Worm (Caenorhabditis elegans): ENCODE results near the gene T05A7.13.

Gene T05A7.13

DNA sequence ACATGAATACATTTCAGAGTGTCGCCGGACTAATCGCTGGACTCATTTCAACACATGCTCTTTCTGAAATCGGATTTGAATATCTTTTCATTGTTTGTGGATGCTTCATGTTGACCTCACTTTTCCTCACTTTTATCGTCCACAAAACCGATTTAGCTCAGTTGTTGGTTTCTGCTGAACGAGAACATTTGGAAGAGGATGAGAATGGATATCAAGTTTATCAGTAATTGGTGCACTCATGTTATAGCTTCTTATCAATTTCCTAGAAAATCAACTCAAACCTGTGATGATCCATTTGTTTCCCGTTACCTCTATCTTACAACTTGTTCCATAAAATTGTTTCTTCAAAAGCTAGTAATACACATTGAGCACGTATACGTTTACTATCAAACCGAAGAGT lies 34.9 kb upstream of the T05A7.13 start (continued):
- peak; percentile 52 for TF ChIP-seq xnd-1 (tag; optimal IDR thresholded peaks at IDR 0.05)
- no peak for TF ChIP-seq snpc-3.4 (tag; optimal IDR thresholded peaks at IDR 0.05)
- no peak for TF ChIP-seq ztf-3 (GFP tag; optimal IDR thresholded peaks at IDR 0.05)
- TF ChIP-seq ztf-22 (GFP tag; optimal IDR thresholded peaks at IDR 0.05), result no peak
- TF ChIP-seq ztf-18 (tag; optimal IDR thresholded peaks at IDR 0.05), result no peak
- no peak for TF ChIP-seq gei-17 (GFP tag; optimal IDR thresholded peaks at IDR 0.05)
- TF ChIP-seq aptf-3 (GFP tag; IDR thresholded peaks at IDR 0.05), result no peak
- no peak for TF ChIP-seq pha-4 (tag; optimal IDR thresholded peaks at IDR 0.05)
- no peak for TF ChIP-seq unc-130 (GFP tag; optimal IDR thresholded peaks at IDR 0.05)
- 0 out of 2 replicates have a peak, but pooled peaks have one; percentile 61 for TF ChIP-seq Y53G8AR.9 (GFP tag; conservative IDR thresholded peaks at IDR 0.05)
- TF ChIP-seq D2030.7 (GFP tag; IDR thresholded peaks at IDR 0.05), result no peak
- no peak for TF ChIP-seq ccch-3 (GFP tag; optimal IDR thresholded peaks at IDR 0.05)

DNA sequence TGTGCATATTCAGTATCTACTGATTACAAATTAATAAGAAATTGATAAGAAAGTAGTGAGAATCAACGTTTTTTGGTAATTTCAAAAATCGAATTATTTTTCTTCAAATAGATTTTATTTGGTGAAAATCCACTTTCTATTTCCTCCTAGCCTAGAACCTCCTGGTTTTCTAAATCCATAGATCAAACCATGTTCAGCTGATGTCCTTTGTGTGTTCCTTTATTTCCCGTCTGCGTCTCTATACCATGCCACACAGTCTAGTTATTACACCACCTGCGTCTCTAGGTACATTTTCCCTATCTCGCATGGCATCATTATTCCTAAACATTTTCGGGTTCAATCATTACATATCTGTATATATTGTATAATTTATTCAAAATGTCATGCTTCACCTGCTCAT lies 32.0 kb upstream of the T05A7.13 start, which contains the start of gene F10G7.5:
Gene F10G7.5, plus strand, starts transcription at position 286 of the 400 bp plus-strand sequence.
- TF ChIP-seq ceh-100 (GFP tag; IDR thresholded peaks at IDR 0.05), result no peak
- no peak for TF ChIP-seq rec-8 (tag; optimal IDR thresholded peaks at IDR 0.05)
- no peak for TF ChIP-seq ztf-28 (GFP tag; IDR thresholded peaks at IDR 0.05)
- peak; percentile 1 for TF ChIP-seq nhr-80 (tag; optimal IDR thresholded peaks at IDR 0.05)
- no peak for TF ChIP-seq attf-3 (GFP tag; conservative IDR thresholded peaks at IDR 0.05)
- no peak for TF ChIP-seq lin-54 (GFP tag; optimal IDR thresholded peaks at IDR 0.05)
- no peak for TF ChIP-seq egl-44 (GFP tag; IDR thresholded peaks at IDR 0.05)
- TF ChIP-seq hmg-1.2 (GFP tag; IDR thresholded peaks at IDR 0.05), result peak; percentile 93
- no peak for TF ChIP-seq nfya-1 (tag; optimal IDR thresholded peaks at IDR 0.05; ENCODE audit: borderline replicate concordance, insufficient read depth)
- TF ChIP-seq C06A6.2 (GFP tag; conservative IDR thresholded peaks at IDR 0.05), result no peak
- TF ChIP-seq bed-1 (GFP tag; IDR thresholded peaks at IDR 0.05), result no peak
- TF ChIP-seq F52B5.7 (tag; optimal IDR thresholded peaks at IDR 0.05), result no peak
- TF ChIP-seq ets-4 (GFP tag; optimal IDR thresholded peaks at IDR 0.05), result no peak
- TF ChIP-seq efl-1 (GFP tag; optimal IDR thresholded peaks at IDR 0.05), result no peak
- no peak for TF ChIP-seq mxl-1 (tag; optimal IDR thresholded peaks at IDR 0.05)
- TF ChIP-seq egrh-3 (GFP tag; IDR thresholded peaks at IDR 0.05), result no peak
- no peak for TF ChIP-seq zfh-2 (GFP tag; conservative IDR thresholded peaks at IDR 0.05)
- peak; percentile 4 for TF ChIP-seq attf-5 (GFP tag; optimal IDR thresholded peaks at IDR 0.05)
- TF ChIP-seq Y56A3A.18 (GFP tag; IDR thresholded peaks at IDR 0.05), result no peak
- no peak for TF ChIP-seq rpc-1 (optimal IDR thresholded peaks at IDR 0.05)
- no peak for TF ChIP-seq rpc-1 (tag; optimal IDR thresholded peaks at IDR 0.05)
- TF ChIP-seq rcor-1 (GFP tag; IDR thresholded peaks at IDR 0.05), result no peak
- no peak for TF ChIP-seq hmg-20 (GFP tag; IDR thresholded peaks at IDR 0.05)

DNA sequence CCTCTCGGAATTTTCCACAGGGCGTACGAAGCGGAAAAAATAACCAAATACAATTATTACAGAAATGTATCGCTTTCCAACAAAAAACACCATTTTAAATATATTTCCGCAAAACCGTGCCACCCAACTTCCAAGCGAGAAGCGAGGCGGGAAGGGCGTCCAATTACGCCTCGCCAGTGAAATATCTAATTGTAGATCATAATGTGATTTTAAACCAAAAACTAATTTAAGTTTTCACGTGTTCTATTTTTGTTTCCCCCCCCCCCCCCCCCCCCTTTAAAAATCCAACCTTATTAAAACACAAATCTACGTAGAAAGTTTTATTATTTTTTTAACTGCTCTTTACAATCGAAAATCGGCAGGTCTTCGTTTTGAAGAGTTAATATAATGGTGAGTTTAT lies 28.3 kb upstream of the T05A7.13 start, which contains the start of gene F10G7.12:
Gene F10G7.12, plus strand, starts transcription at position 301 of the 400 bp plus-strand sequence.
- TF ChIP-seq madf-10 (tag; optimal IDR thresholded peaks at IDR 0.05) (no peak), F52B5.7 (tag; optimal IDR thresholded peaks at IDR 0.05) (no peak)

DNA sequence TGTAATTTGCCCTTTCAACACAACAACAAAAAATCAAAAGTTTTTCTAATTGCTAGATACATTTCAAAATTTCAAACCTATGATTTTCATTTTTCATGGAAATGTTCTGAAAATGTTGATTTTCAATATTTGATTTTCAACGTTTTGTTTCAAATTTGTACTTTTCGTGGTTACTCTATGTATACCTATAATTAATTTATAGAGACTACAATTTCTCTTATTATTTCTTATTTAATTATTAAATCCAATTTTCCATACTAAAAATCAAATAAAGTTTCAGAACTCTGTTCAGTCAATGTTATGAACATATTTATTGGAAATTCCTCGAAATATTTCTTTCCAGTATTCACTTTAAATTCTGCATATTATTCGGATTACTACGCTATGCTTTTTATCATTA lies 25.8 kb upstream of the T05A7.13 start, which contains the start of gene sre-39:
Gene sre-39, plus strand, starts transcription at position 301 of the 400 bp plus-strand sequence.
- no peak for TF ChIP-seq nhr-120 (GFP tag; IDR thresholded peaks at IDR 0.05)
- TF ChIP-seq tlf-1 (GFP tag; optimal IDR thresholded peaks at IDR 0.05), result no peak
- no peak for TF ChIP-seq mxl-1 (tag; optimal IDR thresholded peaks at IDR 0.05)
- no peak for TF ChIP-seq F57A8.1 (GFP tag; optimal IDR thresholded peaks at IDR 0.05)
- no peak for TF ChIP-seq let-526 (GFP tag; IDR thresholded peaks at IDR 0.05)
- no peak for TF ChIP-seq Y56A3A.18 (GFP tag; IDR thresholded peaks at IDR 0.05)
- TF ChIP-seq ceh-100 (GFP tag; IDR thresholded peaks at IDR 0.05), result no peak
- no peak for TF ChIP-seq ztf-28 (GFP tag; IDR thresholded peaks at IDR 0.05)
- TF ChIP-seq Y53G8AR.9 (GFP tag; conservative IDR thresholded peaks at IDR 0.05), result no peak
- TF ChIP-seq nfya-1 (tag; optimal IDR thresholded peaks at IDR 0.05; ENCODE audit: borderline replicate concordance, insufficient read depth), result no peak
- TF ChIP-seq Y79H2A.3 (GFP tag; conservative IDR thresholded peaks at IDR 0.05), result no peak
- TF ChIP-seq sdz-38 (tag; optimal IDR thresholded peaks at IDR 0.05), result no peak
- no peak for TF ChIP-seq ztf-25 (GFP tag; IDR thresholded peaks at IDR 0.05)
- TF ChIP-seq lag-1 (GFP tag; IDR thresholded peaks at IDR 0.05), result no peak
- TF ChIP-seq C06A6.2 (GFP tag; conservative IDR thresholded peaks at IDR 0.05), result no peak
